Fruit fly (Drosophila melanogaster): ENCODE measurements around the gene Brd7-9.

Gene Brd7-9

dm6 chr2L:7821279-7821848 lies 38.7 kb downstream of the Brd7-9 start (continued):
- TF ChIP-seq Bdp1 (GFP tag; optimal IDR thresholded peaks at IDR 0.05) (no peak), CG10543 (GFP tag; optimal IDR thresholded peaks at IDR 0.05) (peak; percentile 46), tna (GFP tag; IDR thresholded peaks at IDR 0.05; ENCODE audit: partially characterized antibody) (peak; percentile 67), CG17612 (GFP tag; IDR thresholded peaks at IDR 0.05) (no peak), Fer3 (tag; optimal IDR thresholded peaks at IDR 0.05) (peak; percentile 46), Ets65A (GFP tag) (peak; percentile 92), ttk (GFP tag; IDR thresholded peaks at IDR 0.05) (peak; percentile 52; the same call in 1 of the 2 replicates), Hsf (GFP tag; optimal IDR thresholded peaks at IDR 0.05) (peak; percentile 71), CG34224 (GFP tag; IDR thresholded peaks at IDR 0.05; ENCODE audit: partially characterized antibody) (peak; percentile 90), zfh1 (GFP tag; IDR thresholded peaks at IDR 0.05) (peak; percentile 60; the same call in 2 of the 3 replicates), Lim3 (GFP tag; IDR thresholded peaks at IDR 0.05) (no peak), cg (GFP tag; optimal IDR thresholded peaks at IDR 0.05) (peak; percentile 90), CG16779 (GFP tag; IDR thresholded peaks at IDR 0.05) (0 out of 2 replicates have a peak, but pooled peaks have one; percentile 45), HmgD (GFP tag; optimal IDR thresholded peaks at IDR 0.05) (peak; percentile 27), Hr51 (GFP tag; optimal IDR thresholded peaks at IDR 0.05) (peak in 1 of 2 experiments; percentile 8), CG6683 (GFP tag; optimal IDR thresholded peaks at IDR 0.05) (no peak), psq (GFP tag; optimal IDR thresholded peaks at IDR 0.05) (no peak), cas (GFP tag; IDR thresholded peaks at IDR 0.05) (no peak), CG10366 (GFP tag; IDR thresholded peaks at IDR 0.05) (peak; percentile 42), esg (GFP tag; conservative IDR thresholded peaks at IDR 0.05) (peak; percentile 39), CG9932 (GFP tag; IDR thresholded peaks at IDR 0.05) (peak; percentile 76), ewg (GFP tag; optimal IDR thresholded peaks at IDR 0.05) (no peak), CG43689 (GFP tag; IDR thresholded peaks at IDR 0.05) (no peak), wor (GFP tag; IDR thresholded peaks at IDR 0.05) (no peak), zfh2 (GFP tag; optimal IDR thresholded peaks at IDR 0.05) (peak; percentile 71), ac (GFP tag; optimal IDR thresholded peaks at IDR 0.05) (peak; percentile 4), CG10959 (GFP tag; IDR thresholded peaks at IDR 0.05) (no peak; the same call in 1 of the 2 replicates), gsb (GFP tag; IDR thresholded peaks at IDR 0.05) (no peak), ase (GFP tag; IDR thresholded peaks at IDR 0.05) (no peak), CG18619 (GFP tag; optimal IDR thresholded peaks at IDR 0.05) (no peak), Chrac-16 (GFP tag; optimal IDR thresholded peaks at IDR 0.05) (peak; percentile 34), Oaz (GFP tag; IDR thresholded peaks at IDR 0.05) (peak; percentile 43; the same call in 1 of the 2 replicates), Asciz (GFP tag; optimal IDR thresholded peaks at IDR 0.05) (peak; percentile 24), Xbp1 (GFP tag; optimal IDR thresholded peaks at IDR 0.05) (peak; percentile 75), CG14860 (GFP tag; IDR thresholded peaks at IDR 0.05; ENCODE audit: partially characterized antibody) (peak; percentile 63), CG17328 (GFP tag; IDR thresholded peaks at IDR 0.05) (peak; percentile 50; the same call in 1 of the 2 replicates), CG17359 (tag; optimal IDR thresholded peaks at IDR 0.05) (peak; percentile 17), Adf1 (GFP tag; IDR thresholded peaks at IDR 0.05) (peak; percentile 20; the same call in 1 of the 2 replicates), ERR (GFP tag; optimal IDR thresholded peaks at IDR 0.05) (peak; percentile 45), gsb-n (tag; optimal IDR thresholded peaks at IDR 0.05) (no peak), H15 (GFP tag; IDR thresholded peaks at IDR 0.05) (peak; percentile 48; the same call in 1 of the 3 replicates), CG2889 (GFP tag; IDR thresholded peaks at IDR 0.05) (no peak), CG10209 (GFP tag; optimal IDR thresholded peaks at IDR 0.05) (peak; percentile 3), D (optimal IDR thresholded peaks at IDR 0.05) (no peak), D (GFP tag; optimal IDR thresholded peaks at IDR 0.05) (peak; percentile 40), bsh (GFP tag; optimal IDR thresholded peaks at IDR 0.05) (peak; percentile 2 to 38), Med (GFP tag) (peak; percentile 95), CG2875 (GFP tag; optimal IDR thresholded peaks at IDR 0.05) (peak; percentile 39), NK7.1 (GFP tag; optimal IDR thresholded peaks at IDR 0.05) (peak; percentile 36), abd-A (tag; optimal IDR thresholded peaks at IDR 0.05) (no peak)
